Worm (Caenorhabditis elegans): ENCODE data around the gene nasp-1.

- TF ChIP-seq skn-1 (tag; optimal IDR thresholded peaks at IDR 0.05), result no peak
- no peak for TF ChIP-seq tbx-2 (tag; optimal IDR thresholded peaks at IDR 0.05)
- no peak for TF ChIP-seq rnt-1 (tag; optimal IDR thresholded peaks at IDR 0.05)
- peak; percentile 18 for TF ChIP-seq nhr-71 (tag; optimal IDR thresholded peaks at IDR 0.05)
- TF ChIP-seq zag-1 (tag; optimal IDR thresholded peaks at IDR 0.05), result no peak
Observed at ce11 chrII:11111107-11111506, 4.7 kb downstream of the nasp-1 start, which contains the start of gene glb-4.
